Worm (Caenorhabditis elegans) whole organism, L4/young adult: ENCODE measurements around the gene C01B10.3.

ENCODE experiments used
- W03F9.2 ChIP-seq: fragments of 150-350 bp; optimal IDR thresholded peaks from 2 replicates; lab custom pipeline; 2014; ENCODE audit warnings: missing biosample characterization, missing genetic modification characterization
- dao-5 ChIP-seq: sonication (generic microtip); optimal IDR thresholded peaks from 2 replicates; lab custom pipeline; 2016; ENCODE audit warnings: missing genotype, missing genetic modification characterization, moderate library complexity, missing compliant biosample characterization
- him-1 ChIP-seq: sonication (generic microtip); optimal IDR thresholded peaks from 2 replicates; lab custom pipeline; 2016; ENCODE audit warnings: missing genotype, missing genetic modification reagents, missing genetic modification characterization, missing compliant biosample characterization

C01B10.3 gene

ce11 chrIV:6621252-6621651, at the start of gene C01B10.3:
C01B10.3 (minus strand) TSS chrIV:6621352.
- TF ChIP-seq W03F9.2 (tag; lab: Kevin White, UChicago) (no peak), dao-5 (no peak)

DNA sequence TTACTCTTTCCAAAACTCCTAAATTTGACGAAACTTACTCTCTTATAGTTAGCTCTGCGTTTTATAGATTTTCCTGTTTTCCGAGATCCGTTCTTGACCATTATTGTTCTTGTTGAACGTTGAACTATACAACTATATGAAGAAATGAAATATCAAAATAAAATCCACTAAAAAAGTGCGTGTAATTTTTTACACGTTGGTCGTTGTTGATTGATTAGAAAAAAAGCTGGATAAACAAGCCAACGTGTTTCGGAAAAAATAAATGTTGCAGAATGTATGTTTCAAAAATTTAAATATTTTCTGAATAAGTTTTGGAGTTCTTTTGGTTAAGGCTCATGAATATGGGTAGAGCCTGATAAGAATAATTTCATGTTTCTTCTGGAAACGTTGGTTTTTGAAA, 46.7 kb upstream of the C01B10.3 start, which contains the start of gene Y73B6A.1:
Y73B6A.1 (minus strand) TSS at position 101 of the 400 bp plus-strand sequence.
- no peak for TF ChIP-seq dao-5
- no peak for TF ChIP-seq him-1 (tag; lab: Kevin White, UChicago)
- TF ChIP-seq W03F9.2 (tag; lab: Kevin White, UChicago) = no peak

DNA sequence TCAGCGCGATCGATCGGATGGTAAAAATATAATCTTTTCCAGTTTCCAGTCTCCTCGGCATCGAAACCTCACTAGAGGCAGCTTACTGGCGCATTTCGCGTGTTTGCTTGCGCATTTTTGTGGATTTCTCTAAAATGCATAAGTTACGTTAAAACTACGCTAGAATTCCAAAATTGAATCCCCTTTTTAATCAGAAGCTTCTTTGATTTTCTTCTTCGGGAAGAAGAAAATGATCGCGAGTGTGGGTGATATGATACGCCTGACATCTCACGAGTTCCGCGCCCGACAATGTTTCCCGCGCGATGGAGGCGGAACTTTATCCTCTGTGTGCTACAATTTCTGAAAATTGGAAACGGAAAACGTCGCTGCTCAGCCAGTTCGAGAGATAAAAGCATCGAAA, 43.2 kb upstream of the C01B10.3 start:
- TF ChIP-seq W03F9.2 (tag; lab: Kevin White, UChicago) (no peak), dao-5 (no peak), him-1 (tag; lab: Kevin White, UChicago) (no peak)

- TF ChIP-seq W03F9.2 (tag; lab: Kevin White, UChicago) (no peak), dao-5 (no peak), him-1 (tag; lab: Kevin White, UChicago) (no peak)
These were observed 36.4 kb upstream of the C01B10.3 start, which contains the start of gene C01B10.11 for ce11 chrIV:6657519-6658031. C01B10.11 (plus strand) TSS chrIV:6657981.

DNA sequence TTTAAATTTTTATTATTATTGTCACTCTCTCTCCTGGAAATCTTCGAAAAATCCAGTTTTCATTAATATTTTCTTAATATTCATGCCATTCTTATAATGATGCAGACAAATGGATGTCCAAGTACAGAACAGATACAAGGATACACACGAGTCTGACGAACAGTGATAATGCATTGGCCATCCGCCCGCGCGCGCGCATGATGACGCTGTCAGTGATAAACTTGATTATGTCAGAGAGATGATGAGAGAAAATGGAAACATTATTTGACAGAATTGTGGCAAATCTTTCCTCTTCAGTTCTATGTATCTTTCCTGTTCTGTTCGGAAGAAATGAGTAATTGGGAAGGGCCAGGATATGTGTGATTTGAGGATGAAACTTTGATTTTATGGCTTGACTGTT, 34.6 kb upstream of the C01B10.3 start:
- no peak for TF ChIP-seq W03F9.2 (tag; lab: Kevin White, UChicago)
- no peak for TF ChIP-seq dao-5
- no peak for TF ChIP-seq him-1 (tag; lab: Kevin White, UChicago)

DNA sequence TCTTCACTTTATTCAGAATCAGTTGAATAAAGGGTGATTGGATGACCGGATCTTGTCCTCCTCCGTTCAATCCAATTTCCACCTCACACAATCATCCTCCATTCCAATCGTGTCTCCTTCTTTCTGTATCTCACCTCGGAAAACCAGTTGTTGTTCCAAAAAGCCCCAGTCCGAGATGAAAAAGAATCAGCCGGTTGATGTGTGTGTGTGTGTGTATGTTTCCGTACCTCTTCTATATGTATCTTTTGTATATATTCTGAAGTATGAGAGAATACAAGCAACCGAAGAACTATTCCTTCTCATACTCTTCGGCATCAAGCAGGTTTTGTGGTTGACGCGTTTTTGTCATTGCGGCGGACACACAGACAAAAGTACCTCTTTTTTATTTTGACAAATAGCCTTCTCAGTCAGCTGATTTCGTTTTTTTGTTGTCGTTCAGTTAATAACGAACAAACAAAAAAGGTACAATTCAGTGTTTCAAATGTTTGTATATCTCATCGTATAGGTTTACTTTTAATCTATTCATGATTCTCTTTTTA, 32.6 kb upstream of the C01B10.3 start:
- no peak for TF ChIP-seq him-1 (tag; lab: Kevin White, UChicago)
- TF ChIP-seq dao-5 = no peak
- TF ChIP-seq W03F9.2 (tag; lab: Kevin White, UChicago) = no peak

ce11 chrIV:6652479-6653022, 31.4 kb upstream of the C01B10.3 start:
- no peak for TF ChIP-seq him-1 (tag; lab: Kevin White, UChicago)
- TF ChIP-seq dao-5 = no peak
- TF ChIP-seq W03F9.2 (tag; lab: Kevin White, UChicago) = no peak

DNA sequence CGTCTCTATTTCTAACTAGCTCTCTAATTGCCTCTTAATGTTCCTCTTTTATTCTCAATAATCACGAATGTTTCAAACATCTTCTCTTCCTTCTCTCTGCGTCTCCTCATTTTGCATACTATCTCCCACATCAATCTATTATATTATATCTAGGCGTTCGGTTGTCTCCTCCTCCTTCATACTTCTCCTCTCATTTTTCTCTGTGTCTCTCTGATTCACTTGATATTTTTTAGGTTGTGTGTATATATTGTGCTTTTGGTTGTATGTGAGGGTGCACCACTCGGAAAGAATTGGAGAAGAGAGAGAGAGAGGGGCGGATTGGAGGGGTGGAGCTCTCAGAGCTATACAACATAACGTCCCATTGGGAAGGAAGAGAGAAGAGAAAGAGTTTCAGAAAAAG, 27.5 kb upstream of the C01B10.3 start:
- TF ChIP-seq dao-5 = no peak
- no peak for TF ChIP-seq W03F9.2 (tag; lab: Kevin White, UChicago)
- TF ChIP-seq him-1 (tag; lab: Kevin White, UChicago) = no peak

ce11 chrIV:6646905-6647304, 25.8 kb upstream of the C01B10.3 start:
- TF ChIP-seq him-1 (tag; lab: Kevin White, UChicago) (no peak), W03F9.2 (tag; lab: Kevin White, UChicago) (no peak), dao-5 (no peak)

DNA sequence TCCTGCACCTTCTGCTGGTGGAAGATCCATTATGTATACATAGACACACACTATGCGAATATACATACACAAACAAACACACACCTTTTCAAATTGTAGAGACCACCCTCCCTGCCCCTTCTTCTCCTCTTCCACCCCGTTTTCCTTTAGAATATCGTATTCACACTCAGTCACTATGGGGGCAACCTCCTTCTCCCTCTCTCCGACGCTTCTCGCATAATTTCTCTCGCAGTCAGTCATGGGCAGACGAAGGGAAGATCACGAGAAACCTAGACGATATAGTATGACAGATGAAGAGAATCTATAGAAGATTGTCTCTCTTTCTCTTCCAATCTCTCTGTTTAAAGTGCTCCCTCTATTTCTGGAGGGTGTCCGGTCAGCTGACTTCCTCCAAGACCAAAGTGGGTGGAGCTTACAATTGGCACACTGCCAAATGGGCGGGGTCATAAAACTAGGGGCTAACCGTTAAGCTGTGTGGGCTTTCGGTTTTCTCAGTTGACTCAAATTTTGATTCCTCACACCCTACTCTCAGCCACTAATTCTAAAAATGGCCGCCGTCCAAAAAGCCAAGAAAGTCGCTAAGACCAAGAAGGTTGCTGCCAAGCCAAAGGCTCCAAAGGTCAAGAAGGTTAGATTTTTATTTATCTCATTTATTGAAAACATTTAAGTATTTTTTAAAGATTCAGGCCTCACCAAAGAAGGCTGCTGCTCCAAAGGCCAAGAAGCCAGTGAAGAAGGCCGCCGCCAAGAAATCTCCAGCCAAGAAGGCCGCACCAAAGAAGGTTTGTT, 24.9 kb upstream of the C01B10.3 start, which contains the start of gene hil-7:
hil-7 (plus strand) TSS at position 446 of the 789 bp plus-strand sequence.
- no peak for TF ChIP-seq W03F9.2 (tag; lab: Kevin White, UChicago)
- TF ChIP-seq dao-5 = no peak
- TF ChIP-seq him-1 (tag; lab: Kevin White, UChicago) = no peak

- TF ChIP-seq dao-5 (no peak), him-1 (tag; lab: Kevin White, UChicago) (no peak), W03F9.2 (tag; lab: Kevin White, UChicago) (no peak)
These were observed 18.7 kb upstream of the C01B10.3 start, which contains the start of gene C01B10.6 for ce11 chrIV:6639880-6640279. C01B10.6 (plus strand) TSS chrIV:6640180.

DNA sequence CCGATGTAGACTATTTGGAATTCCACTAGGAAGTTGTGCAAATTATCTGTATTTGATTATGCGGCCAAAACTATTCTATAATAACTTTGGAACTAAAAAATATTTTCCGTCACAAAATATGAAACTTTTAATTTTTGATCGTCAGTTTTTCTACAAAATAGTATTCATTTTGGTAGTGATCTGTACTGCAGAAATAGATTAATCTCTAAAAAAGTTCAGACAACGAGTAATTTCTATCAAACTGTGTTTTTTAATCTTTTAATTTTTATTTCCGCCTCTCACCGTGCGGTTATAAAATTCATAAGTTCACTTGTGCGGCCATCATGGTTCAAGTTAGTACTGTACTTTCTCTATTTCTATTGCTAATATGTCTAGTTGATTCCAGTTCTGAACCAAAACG, 17.1 kb upstream of the C01B10.3 start, which contains the start of gene C01B10.7:
C01B10.7 (plus strand) TSS at position 301 of the 400 bp plus-strand sequence.
- TF ChIP-seq W03F9.2 (tag; lab: Kevin White, UChicago) (no peak), dao-5 (no peak), him-1 (tag; lab: Kevin White, UChicago) (no peak)

DNA sequence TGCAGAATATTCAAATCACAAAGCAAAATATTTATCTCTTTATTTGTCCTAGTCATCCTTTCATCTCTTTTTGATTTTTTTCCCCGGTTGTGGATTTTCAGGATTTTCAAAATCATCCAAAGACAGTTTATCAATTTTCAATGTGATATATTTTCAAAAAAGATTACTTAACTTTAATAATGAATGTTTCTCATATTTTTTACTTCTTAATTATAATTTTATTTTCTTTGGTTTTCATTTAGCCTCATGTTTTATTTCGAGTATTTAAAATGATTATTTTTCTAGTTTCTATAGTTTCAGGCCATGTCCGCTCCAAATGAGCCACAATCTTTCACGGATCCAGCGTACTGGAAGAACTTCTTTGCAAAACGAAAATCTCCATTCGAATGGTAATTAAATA, 13.6 kb upstream of the C01B10.3 start, which contains the start of gene metl-13:
metl-13 (plus strand) TSS at position 301 of the 400 bp plus-strand sequence.
- TF ChIP-seq W03F9.2 (tag; lab: Kevin White, UChicago) (no peak), him-1 (tag; lab: Kevin White, UChicago) (no peak), dao-5 (no peak)
